Worm (Caenorhabditis elegans) whole organism, L2 larva: ENCODE results near the gene ncx-5.

Experiments
- mdl-1 ChIP-seq, 2 experiments: fragments of 150-350 bp in 1 of 2; sonication (generic microtip) in 1 of 2; optimal IDR thresholded peaks; 2 replicates each; lab custom pipeline; 2017; ENCODE audit warnings: missing biosample characterization in 2 of 2, missing genetic modification characterization in 2 of 2
- nhr-12 ChIP-seq: fragments of 150-350 bp; optimal IDR thresholded peaks from 2 replicates; lab custom pipeline; 2014; ENCODE audit warnings: missing biosample characterization, missing genetic modification characterization
- nhr-237 ChIP-seq: fragments of 150-350 bp; optimal IDR thresholded peaks from 2 replicates; lab custom pipeline; 2014; ENCODE audit warnings: missing biosample characterization, missing genetic modification characterization

ce11 chrV:10467659-10468058 lies 22.2 kb downstream of the ncx-5 start:
- TF ChIP-seq mdl-1 (tag; optimal IDR thresholded peaks at IDR 0.05; lab: Kevin White, UChicago) (no peak), nhr-237 (tag; lab: Kevin White, UChicago) (no peak), nhr-12 (tag; lab: Kevin White, UChicago) (no peak)
